Fruit fly (Drosophila melanogaster) whole organism, prepupa: ENCODE data around the gene pan.

Experiments
- CG11762 ChIP-seq: fragments of 200-800 bp; sonication (Bioruptor generic); optimal IDR thresholded peaks from 3 replicates; lab custom pipeline; 2016; ENCODE audit warnings: missing biosample characterization, missing genetic modification characterization; ENCODE audit not compliant: insufficient read depth
- CG34406 ChIP-seq: fragments of 200-800 bp; sonication (Bioruptor generic); optimal IDR thresholded peaks from 3 replicates; lab custom pipeline; 2016; ENCODE audit warnings: missing biosample characterization, missing genetic modification characterization
- CG3919 ChIP-seq: fragments of 200-800 bp; sonication (Bioruptor generic); optimal IDR thresholded peaks from 3 replicates; lab custom pipeline; 2016; ENCODE audit warnings: missing biosample characterization, missing genetic modification characterization
- CG4318 ChIP-seq: fragments of 200-800 bp; sonication (Bioruptor generic); optimal IDR thresholded peaks from 3 replicates; lab custom pipeline; 2017; ENCODE audit warnings: missing biosample characterization, mild to moderate bottlenecking, missing genetic modification characterization
- CG6276 ChIP-seq: fragments of 200-800 bp; sonication (Bioruptor generic); optimal IDR thresholded peaks from 2 replicates; lab custom pipeline; 2017; ENCODE audit warnings: missing biosample characterization, mild to moderate bottlenecking, missing genetic modification characterization
- Eip75B ChIP-seq: fragments of 200-800 bp; sonication (Bioruptor generic); optimal IDR thresholded peaks from 3 replicates; lab custom pipeline; 2016; ENCODE audit warnings: missing biosample characterization, missing genetic modification characterization
- Eip78C ChIP-seq: fragments of 200-800 bp; sonication (Bioruptor generic); peaks from one replicate; lab custom pipeline; 2016; ENCODE audit warnings: missing biosample characterization, missing genetic modification characterization
- Hr39 ChIP-seq: fragments of 200-800 bp; sonication (Bioruptor generic); optimal IDR thresholded peaks from 2 replicates; lab custom pipeline; 2016; ENCODE audit warnings: missing biosample characterization, missing genetic modification characterization
- Met ChIP-seq: fragments of 200-800 bp; sonication (Bioruptor generic); optimal IDR thresholded peaks from 3 replicates; lab custom pipeline; 2016; ENCODE audit warnings: missing biosample characterization, missing genetic modification characterization
- Sox14 ChIP-seq: fragments of 200-800 bp; sonication (Bioruptor generic); optimal IDR thresholded peaks from 3 replicates; lab custom pipeline; 2016; ENCODE audit warnings: missing biosample characterization, missing genetic modification characterization
- cyc ChIP-seq: fragments of 200-800 bp; sonication (Bioruptor generic); optimal IDR thresholded peaks from 3 replicates; lab custom pipeline; 2016; ENCODE audit warnings: missing biosample characterization, missing genetic modification characterization

dm6 chr4:76157-76556 lies 7.0 kb downstream of the pan start:
- TF ChIP-seq Eip75B (GFP tag; lab: Kevin White, UChicago), result no peak
- TF ChIP-seq Hr39 (GFP tag; lab: Kevin White, UChicago), result no peak
- TF ChIP-seq CG6276 (GFP tag; lab: Kevin White, UChicago), result no peak
- TF ChIP-seq Eip78C (GFP tag; lab: Kevin White, UChicago), result no peak
- TF ChIP-seq Sox14, result no peak
- no peak for TF ChIP-seq CG11762 (GFP tag; lab: Kevin White, UChicago)
- TF ChIP-seq CG3919 (GFP tag; lab: Kevin White, UChicago), result no peak
- TF ChIP-seq CG34406 (GFP tag; lab: Kevin White, UChicago), result no peak
- TF ChIP-seq CG4318 (GFP tag; lab: Kevin White, UChicago), result no peak
- no peak for TF ChIP-seq cyc (GFP tag; lab: Kevin White, UChicago)
- TF ChIP-seq Met (GFP tag; lab: Kevin White, UChicago), result no peak
